Worm (Caenorhabditis elegans): Measurements from ENCODE around the gene srt-73.

The srt-73 gene

DNA sequence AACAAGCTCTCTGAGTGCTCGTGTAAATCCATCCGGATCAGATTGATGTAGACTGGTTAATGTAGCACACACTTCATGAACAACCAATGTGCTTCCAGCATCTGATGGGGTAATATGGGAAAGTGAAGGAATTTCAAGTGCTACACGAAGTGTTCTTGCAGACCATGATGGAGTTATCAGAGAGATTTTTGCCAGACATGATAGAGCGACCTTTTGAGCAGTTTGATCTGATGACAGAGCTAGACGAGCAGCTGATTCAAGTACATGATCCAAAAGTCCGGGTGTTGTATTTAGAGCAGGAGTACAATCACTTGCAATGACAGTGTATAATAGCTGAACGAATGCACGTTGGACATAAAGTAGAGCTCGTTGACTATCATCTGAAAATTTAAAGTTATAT lies 38.8 kb downstream of the srt-73 start:
- TF ChIP-seq flt-1 (GFP tag; IDR thresholded peaks at IDR 0.05), result no peak
- no peak for TF ChIP-seq T22C8.4 (GFP tag; IDR thresholded peaks at IDR 0.05)
- no peak for TF ChIP-seq klf-2 (GFP tag; conservative IDR thresholded peaks at IDR 0.05)
- TF ChIP-seq cog-1 (tag; optimal IDR thresholded peaks at IDR 0.05), result no peak
- TF ChIP-seq med-1 (GFP tag; optimal IDR thresholded peaks at IDR 0.05; ENCODE audit: insufficient read depth), result no peak
- no peak for TF ChIP-seq ztf-23 (GFP tag; IDR thresholded peaks at IDR 0.05)
- no peak for TF ChIP-seq tab-1 (GFP tag; IDR thresholded peaks at IDR 0.05)

DNA sequence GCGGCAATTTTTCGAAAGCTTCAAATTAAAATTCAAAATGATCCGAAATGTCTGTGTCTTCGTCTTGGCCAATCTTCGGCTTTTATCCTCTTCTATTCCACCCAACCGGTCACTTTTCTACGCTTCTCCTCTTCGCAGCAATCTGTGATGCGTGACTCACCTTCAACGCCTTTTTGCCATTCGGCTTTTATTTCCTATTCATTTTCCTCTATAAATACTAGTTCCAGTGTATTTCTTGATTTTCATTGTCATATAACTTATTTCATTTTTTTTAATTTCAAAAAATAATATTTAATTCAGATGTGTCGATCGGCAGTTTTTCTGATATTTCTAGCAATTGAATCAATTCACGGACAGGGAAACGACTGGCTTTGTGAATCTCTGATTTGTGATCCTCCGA lies 41.0 kb downstream of the srt-73 start, which contains the start of gene C49H3.16:
TSS of gene C49H3.16 (plus strand) at position 301 of the 400 bp plus-strand sequence.
- no peak for TF ChIP-seq klf-2 (GFP tag; conservative IDR thresholded peaks at IDR 0.05)

DNA sequence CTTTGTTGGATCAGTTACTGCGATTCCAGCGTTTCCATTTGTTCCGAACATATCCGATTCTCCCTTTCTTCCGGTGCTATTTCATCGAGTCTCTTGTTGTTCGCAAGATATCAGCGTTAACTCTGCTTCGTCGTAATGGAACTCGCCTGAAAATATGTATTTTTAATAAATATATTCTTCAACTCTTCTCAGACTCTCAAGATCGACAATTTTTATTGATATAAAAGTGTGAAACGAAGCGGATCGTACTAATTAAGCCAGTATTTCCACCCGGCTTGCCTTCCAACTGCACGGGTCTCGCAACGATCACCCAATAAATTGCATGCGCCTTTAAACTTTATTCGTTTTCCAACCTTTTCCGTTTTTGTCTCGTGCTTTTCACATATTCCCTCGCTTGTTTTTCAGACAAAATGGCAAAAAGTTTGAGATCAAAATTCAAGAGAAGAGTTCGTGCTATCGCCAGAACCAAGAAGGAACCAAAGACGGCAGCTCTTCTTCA lies 44.9 kb downstream of the srt-73 start, which contains the start of the genes xpo-3 and C49H3.3:
TSS of gene xpo-3 (minus strand) at position 51 of the 499 bp plus-strand sequence.
TSS of gene C49H3.3 (plus strand) at position 369 of the 499 bp plus-strand sequence.
- no peak for TF ChIP-seq klf-2 (GFP tag; conservative IDR thresholded peaks at IDR 0.05)
- TF ChIP-seq ztf-29 (GFP tag; IDR thresholded peaks at IDR 0.05), result no peak
- no peak for TF ChIP-seq ztf-23 (GFP tag; IDR thresholded peaks at IDR 0.05)
- no peak for TF ChIP-seq tab-1 (GFP tag; IDR thresholded peaks at IDR 0.05)
- TF ChIP-seq T22C8.4 (GFP tag; IDR thresholded peaks at IDR 0.05), result no peak
- TF ChIP-seq flt-1 (GFP tag; IDR thresholded peaks at IDR 0.05), result no peak
- TF ChIP-seq ref-1 (GFP tag; conservative IDR thresholded peaks at IDR 0.05), result no peak
- no peak for TF ChIP-seq cog-1 (tag; optimal IDR thresholded peaks at IDR 0.05)
- TF ChIP-seq med-1 (GFP tag; optimal IDR thresholded peaks at IDR 0.05; ENCODE audit: insufficient read depth), result no peak

DNA sequence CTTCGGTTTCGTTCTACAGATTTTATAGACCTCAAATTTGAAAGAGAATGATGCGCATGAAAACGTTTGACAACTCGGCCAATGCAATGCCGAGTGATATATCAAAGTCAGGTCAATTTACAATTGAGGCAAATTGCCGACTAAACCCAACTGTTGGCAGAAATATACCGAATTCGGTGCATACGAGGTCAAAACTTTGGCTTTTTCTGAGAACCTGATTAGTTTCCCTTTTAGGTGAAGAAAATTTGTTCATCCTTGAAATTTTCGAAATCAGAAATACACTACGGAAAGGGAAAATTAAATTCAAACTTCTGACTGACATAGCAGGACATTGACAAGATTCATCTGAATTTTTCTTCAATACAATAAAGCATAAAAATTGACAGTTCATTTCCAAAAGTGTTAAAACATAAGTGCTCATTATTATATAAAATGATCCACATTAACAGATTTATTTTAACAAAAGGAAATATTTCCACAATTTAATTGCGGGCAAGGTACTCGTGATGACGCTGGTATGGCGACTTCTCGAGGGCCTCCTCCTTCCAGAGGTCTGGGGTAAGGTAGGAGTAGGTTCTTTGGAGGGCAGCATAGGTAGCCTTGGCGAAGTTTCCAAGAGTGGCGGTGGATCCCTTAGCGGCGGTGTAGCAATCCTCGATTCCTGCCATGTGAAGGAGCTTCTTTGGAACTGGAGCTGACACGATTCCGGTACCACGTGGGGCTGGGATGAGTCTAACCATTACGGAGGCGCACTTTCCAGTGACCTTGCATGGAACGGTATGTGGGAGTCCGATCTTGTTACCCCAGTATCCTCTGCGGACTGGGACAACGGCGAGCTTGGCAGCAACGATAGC lies 46.1 kb downstream of the srt-73 start:
- TF ChIP-seq T22C8.4 (GFP tag; IDR thresholded peaks at IDR 0.05), result no peak
- TF ChIP-seq klf-2 (GFP tag; conservative IDR thresholded peaks at IDR 0.05), result no peak
- TF ChIP-seq cog-1 (tag; optimal IDR thresholded peaks at IDR 0.05), result no peak
- no peak for TF ChIP-seq ztf-29 (GFP tag; IDR thresholded peaks at IDR 0.05)
- TF ChIP-seq ref-1 (GFP tag; conservative IDR thresholded peaks at IDR 0.05), result no peak
- no peak for TF ChIP-seq flt-1 (GFP tag; IDR thresholded peaks at IDR 0.05)

DNA sequence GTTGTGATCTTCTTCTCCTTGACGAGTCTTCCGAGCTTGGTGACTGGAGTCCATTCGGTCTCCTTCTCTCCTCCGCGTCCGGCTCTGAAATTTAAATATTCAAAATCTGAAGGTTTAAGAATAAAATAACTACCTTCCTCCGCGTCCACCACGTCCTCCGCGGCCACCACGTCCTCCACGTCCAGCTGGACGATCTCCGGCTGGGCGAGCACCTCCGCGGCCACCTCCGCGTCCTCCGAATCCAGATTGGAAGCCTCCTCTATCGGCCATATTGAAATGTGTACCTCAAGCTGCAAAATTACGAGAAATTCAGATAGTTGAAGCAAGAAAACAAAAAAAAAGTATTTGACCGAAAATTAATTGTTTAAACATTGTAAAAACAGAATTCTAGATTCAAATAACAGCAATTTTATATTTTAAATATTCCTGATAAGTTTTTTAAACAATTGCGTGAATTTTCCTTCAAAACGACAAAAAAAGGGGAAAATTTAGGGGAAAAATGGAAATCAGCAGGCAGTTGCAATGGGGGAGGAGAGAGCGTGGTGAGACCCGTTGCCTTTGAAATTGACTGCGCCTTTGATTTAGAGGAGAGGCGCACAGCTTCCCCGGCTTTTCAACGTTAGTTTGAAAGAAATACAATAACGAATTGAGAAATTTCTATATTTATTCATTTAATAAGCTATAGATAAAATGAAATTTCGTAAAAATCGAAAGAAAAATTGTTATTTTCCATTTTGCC lies 47.2 kb downstream of the srt-73 start, which contains the start of gene rps-2:
TSS of gene rps-2 (minus strand) at position 290 of the 739 bp plus-strand sequence.
- no peak for TF ChIP-seq ztf-29 (GFP tag; IDR thresholded peaks at IDR 0.05)
- no peak for TF ChIP-seq cog-1 (tag; optimal IDR thresholded peaks at IDR 0.05)
- TF ChIP-seq ref-1 (GFP tag; conservative IDR thresholded peaks at IDR 0.05), result no peak
- TF ChIP-seq flt-1 (GFP tag; IDR thresholded peaks at IDR 0.05), result no peak
- TF ChIP-seq T22C8.4 (GFP tag; IDR thresholded peaks at IDR 0.05), result no peak
- TF ChIP-seq tab-1 (GFP tag; IDR thresholded peaks at IDR 0.05), result no peak
- TF ChIP-seq klf-2 (GFP tag; conservative IDR thresholded peaks at IDR 0.05), result no peak
- no peak for TF ChIP-seq ztf-23 (GFP tag; IDR thresholded peaks at IDR 0.05)
- TF ChIP-seq med-1 (GFP tag; optimal IDR thresholded peaks at IDR 0.05; ENCODE audit: insufficient read depth), result no peak

DNA sequence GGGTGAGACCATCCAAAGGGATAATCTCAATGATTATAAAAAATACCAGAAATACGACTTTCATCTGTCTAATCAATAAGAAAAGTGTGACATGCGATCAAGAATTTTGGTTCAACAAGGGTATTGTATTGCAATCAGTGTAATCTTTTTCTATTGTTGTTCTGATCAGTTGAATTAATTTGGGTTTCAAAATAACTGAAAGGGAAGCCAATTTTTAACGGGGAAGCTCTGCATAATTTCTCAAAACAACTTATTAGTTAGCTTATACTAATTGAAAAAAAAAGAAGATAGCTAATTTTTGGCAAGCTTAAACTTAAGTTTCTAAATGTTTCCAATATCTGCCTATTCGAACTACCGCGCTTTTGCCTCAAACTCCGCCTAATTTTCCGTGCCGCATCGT lies 48.1 kb downstream of the srt-73 start, which contains the start of gene C49H3.12:
TSS of gene C49H3.12 (minus strand) at position 101 of the 400 bp plus-strand sequence.
- TF ChIP-seq ref-1 (GFP tag; conservative IDR thresholded peaks at IDR 0.05), result no peak
- no peak for TF ChIP-seq klf-2 (GFP tag; conservative IDR thresholded peaks at IDR 0.05)
- TF ChIP-seq ztf-23 (GFP tag; IDR thresholded peaks at IDR 0.05), result no peak

DNA sequence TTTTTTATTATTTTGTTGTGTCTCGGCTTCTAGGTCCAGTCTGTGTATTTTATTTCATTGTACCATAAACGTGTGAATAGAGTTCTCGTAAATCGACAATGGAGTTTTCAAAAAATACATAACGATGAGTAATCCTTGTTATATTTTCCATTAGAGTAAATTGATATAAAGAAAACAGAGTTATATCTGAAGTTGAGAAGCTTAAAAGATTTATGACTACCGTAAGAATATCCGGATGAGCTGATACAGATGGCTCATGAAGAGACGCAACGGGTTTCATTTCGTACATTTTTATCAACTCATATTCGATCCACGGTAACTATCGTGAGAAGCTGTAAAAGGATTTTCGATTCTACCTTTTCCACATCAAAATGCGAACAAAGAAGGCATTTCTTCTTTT lies 48.7 kb downstream of the srt-73 start, which contains the start of gene gcy-8:
TSS of gene gcy-8 (plus strand) at position 301 of the 400 bp plus-strand sequence.
- TF ChIP-seq T22C8.4 (GFP tag; IDR thresholded peaks at IDR 0.05) (no peak), klf-2 (GFP tag; conservative IDR thresholded peaks at IDR 0.05) (no peak), ztf-29 (GFP tag; IDR thresholded peaks at IDR 0.05) (no peak), flt-1 (GFP tag; IDR thresholded peaks at IDR 0.05) (no peak), med-1 (GFP tag; optimal IDR thresholded peaks at IDR 0.05; ENCODE audit: insufficient read depth) (no peak), ref-1 (GFP tag; conservative IDR thresholded peaks at IDR 0.05) (no peak)

All from whole organism, midembryonic.